Fruit fly (Drosophila melanogaster): ENCODE results near the gene Set1.
A peak's percentile ranks its signal among the peaks of the same experiment; 100 is the strongest.

Set1 gene

DNA sequence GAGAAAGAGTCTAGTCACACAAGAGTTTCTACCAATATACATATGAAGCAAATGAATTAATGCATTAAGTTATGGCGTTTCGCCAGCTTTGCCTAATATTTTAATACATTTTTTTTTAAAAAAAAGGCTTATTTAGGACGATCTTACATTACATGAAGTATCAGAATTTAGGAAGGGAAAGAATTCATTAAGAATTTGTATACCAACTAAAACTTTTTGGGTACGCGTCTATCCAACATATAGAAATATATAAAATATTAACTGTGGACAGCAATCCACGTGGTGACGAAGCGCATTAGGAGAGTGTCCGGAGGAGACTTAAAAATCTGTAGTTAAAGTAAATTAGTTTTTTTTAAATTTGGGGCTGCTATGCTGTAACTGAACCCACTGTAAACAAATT, at the start of gene Set1:
TSS of gene Set1 (plus strand) at position 301 of the 400 bp plus-strand sequence.
- TF ChIP-seq CG1620 (GFP tag; optimal IDR thresholded peaks at IDR 0.05) = no peak
- TF ChIP-seq toe (GFP tag; optimal IDR thresholded peaks at IDR 0.05) = no peak
- TF ChIP-seq CG5204 (GFP tag; optimal IDR thresholded peaks at IDR 0.05) = no peak
- TF ChIP-seq CG14711 (tag; optimal IDR thresholded peaks at IDR 0.05) = no peak
- no peak for TF ChIP-seq kay (GFP tag; ENCODE audit: borderline replicate concordance)
- TF ChIP-seq ovo (GFP tag; optimal IDR thresholded peaks at IDR 0.05) = no peak
- no peak for TF ChIP-seq CG7101 (tag; optimal IDR thresholded peaks at IDR 0.05)
- TF ChIP-seq cnc (optimal IDR thresholded peaks at IDR 0.05) = no peak
- no peak for TF ChIP-seq Mnt (GFP tag; optimal IDR thresholded peaks at IDR 0.05)
- TF ChIP-seq Hr96 (GFP tag; optimal IDR thresholded peaks at IDR 0.05) = no peak
- TF ChIP-seq Clk (GFP tag; optimal IDR thresholded peaks at IDR 0.05) = no peak
- TF ChIP-seq Crg-1 (GFP tag; optimal IDR thresholded peaks at IDR 0.05) = no peak
- TF ChIP-seq CG11617 (GFP tag; optimal IDR thresholded peaks at IDR 0.05) = no peak
- no peak for TF ChIP-seq cic (GFP tag; optimal IDR thresholded peaks at IDR 0.05)
- TF ChIP-seq tj (GFP tag; optimal IDR thresholded peaks at IDR 0.05) = no peak
- TF ChIP-seq pad (GFP tag; optimal IDR thresholded peaks at IDR 0.05) = no peak
- no peak for TF ChIP-seq CG33017 (tag; optimal IDR thresholded peaks at IDR 0.05)
- no peak for TF ChIP-seq CG12768 (GFP tag; optimal IDR thresholded peaks at IDR 0.05)

DNA sequence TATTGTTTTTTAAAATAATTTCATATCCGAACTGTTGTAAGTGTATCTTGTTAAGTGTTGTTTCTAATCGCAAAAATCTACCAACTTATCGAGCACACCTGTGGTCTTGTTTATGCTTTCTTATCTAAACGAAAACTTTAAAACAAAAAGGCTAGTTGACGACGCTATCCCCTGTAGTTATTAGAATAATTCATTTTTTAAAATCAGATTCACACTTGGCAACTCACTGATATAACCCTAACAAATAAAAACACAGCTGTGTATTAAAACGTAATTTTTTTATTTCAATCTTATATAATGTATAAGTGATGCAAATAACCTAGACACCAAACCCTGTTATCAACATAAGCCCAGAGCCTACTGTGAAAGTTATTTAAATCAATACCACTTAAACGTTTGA, 374 bp downstream of the Set1 start:
- TF ChIP-seq cic (GFP tag; optimal IDR thresholded peaks at IDR 0.05) = no peak

dm6 chr3L:25108721-25109120, 1.3 kb downstream of the Set1 start:
- TF ChIP-seq Mnt (GFP tag; optimal IDR thresholded peaks at IDR 0.05) (no peak), CG1620 (GFP tag; optimal IDR thresholded peaks at IDR 0.05) (no peak), CG33017 (tag; optimal IDR thresholded peaks at IDR 0.05) (no peak), toe (GFP tag; optimal IDR thresholded peaks at IDR 0.05) (no peak), CG7045 (GFP tag; optimal IDR thresholded peaks at IDR 0.05) (no peak)

dm6 chr3L:25115899-25116298, 8.5 kb downstream of the Set1 start, which contains the start of gene MED21:
MED21 (minus strand) TSS chr3L:25115946.
- TF ChIP-seq CG1620 (GFP tag; optimal IDR thresholded peaks at IDR 0.05) (peak; percentile 6), ovo (GFP tag; optimal IDR thresholded peaks at IDR 0.05) (no peak), CG5204 (GFP tag; optimal IDR thresholded peaks at IDR 0.05) (peak; percentile 7), toe (GFP tag; optimal IDR thresholded peaks at IDR 0.05) (peak; percentile 21)

- TF ChIP-seq CG14711 (tag; optimal IDR thresholded peaks at IDR 0.05) = no peak
- TF ChIP-seq toe (GFP tag; optimal IDR thresholded peaks at IDR 0.05) = peak; percentile 36
- no peak for TF ChIP-seq Mnt (GFP tag; optimal IDR thresholded peaks at IDR 0.05)
- no peak for TF ChIP-seq CG7045 (GFP tag; optimal IDR thresholded peaks at IDR 0.05)
Observed at dm6 chr3L:25120499-25121101, 13.2 kb downstream of the Set1 start, which contains the start of gene UQCR-11. UQCR-11 (plus strand) TSS chr3L:25120709.

DNA sequence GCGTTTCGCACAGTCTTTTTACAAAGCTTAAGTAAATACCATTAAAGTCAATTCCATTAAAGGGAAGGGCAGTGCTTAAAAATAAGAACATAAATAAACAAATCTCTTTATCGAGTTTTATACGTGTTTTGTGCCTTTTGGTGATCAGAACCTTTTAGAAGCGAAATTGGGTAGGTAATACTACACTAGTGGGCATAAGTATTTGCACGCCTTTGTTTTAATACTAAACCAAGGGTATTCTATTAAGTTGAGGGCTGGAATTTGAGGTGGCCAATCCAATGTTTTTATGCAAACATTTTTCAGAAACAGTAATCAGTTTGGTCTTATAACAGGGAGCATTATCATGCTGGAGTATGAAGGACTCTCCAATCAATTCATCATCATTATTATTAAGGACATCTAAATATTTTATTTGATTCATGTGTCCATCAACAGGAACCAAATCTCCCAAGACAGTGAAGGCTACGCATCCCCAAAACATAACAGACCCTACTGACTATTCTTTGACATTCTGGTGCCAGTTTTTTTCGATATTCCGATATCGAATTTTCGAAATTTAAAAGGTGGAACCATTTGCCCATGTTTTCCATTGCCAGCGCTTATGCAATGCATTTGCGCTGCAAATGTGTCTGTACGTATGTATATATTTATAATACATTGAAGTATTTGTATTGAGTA, 13.9 kb downstream of the Set1 start:
- no peak for TF ChIP-seq CG14711 (tag; optimal IDR thresholded peaks at IDR 0.05)
- peak; percentile 11 for TF ChIP-seq CG5204 (GFP tag; optimal IDR thresholded peaks at IDR 0.05)

- TF ChIP-seq toe (GFP tag; optimal IDR thresholded peaks at IDR 0.05) = no peak
- no peak for TF ChIP-seq Crg-1 (GFP tag; optimal IDR thresholded peaks at IDR 0.05)
Observed at dm6 chr3L:25150231-25150630, 42.8 kb downstream of the Set1 start.

Data from whole organism, adult.